Fruit fly (Drosophila melanogaster) whole organism, adult: ENCODE data around the gene CG7483.
A peak's percentile ranks its signal among the peaks of the same experiment; 100 is the strongest.

ENCODE experiments used
- CG33017 ChIP-seq: fragments of 200-800 bp; sonication (Bioruptor generic); optimal IDR thresholded peaks from 2 replicates; lab custom pipeline; 2018; ENCODE audit warnings: missing biosample characterization, mild to moderate bottlenecking, missing genetic modification characterization, moderate library complexity
- CG7101 ChIP-seq: fragments of 200-800 bp; sonication (Bioruptor generic); optimal IDR thresholded peaks from 2 replicates; lab custom pipeline; 2018; ENCODE audit warnings: missing biosample characterization, mild to moderate bottlenecking, missing genetic modification characterization, moderate library complexity
- Clk ChIP-seq: fragments of 200-800 bp; sonication (Bioruptor generic); optimal IDR thresholded peaks from 2 replicates; lab custom pipeline; 2017; ENCODE audit warnings: missing biosample characterization, missing genetic modification characterization
- bab1 ChIP-seq: fragments of 200-800 bp; sonication (Bioruptor generic); optimal IDR thresholded peaks from 3 replicates; lab custom pipeline; 2019; ENCODE audit warnings: missing biosample characterization, mild to moderate bottlenecking, missing genetic modification characterization, moderate library complexity
- cic ChIP-seq: fragments of 200-800 bp; sonication (Bioruptor generic); optimal IDR thresholded peaks from 2 replicates; lab custom pipeline; 2017; ENCODE audit warnings: missing biosample characterization, mild to moderate bottlenecking, missing genetic modification characterization, moderate library complexity
- kay ChIP-seq: fragments of 200-800 bp; sonication (Bioruptor generic); peaks from one replicate; lab custom pipeline; 2016; ENCODE audit warnings: missing biosample characterization, missing genetic modification characterization, borderline replicate concordance
- toe ChIP-seq: fragments of 200-800 bp; sonication (Bioruptor generic); optimal IDR thresholded peaks from 2 replicates; lab custom pipeline; 2016; ENCODE audit warnings: missing biosample characterization, missing genetic modification characterization

DNA sequence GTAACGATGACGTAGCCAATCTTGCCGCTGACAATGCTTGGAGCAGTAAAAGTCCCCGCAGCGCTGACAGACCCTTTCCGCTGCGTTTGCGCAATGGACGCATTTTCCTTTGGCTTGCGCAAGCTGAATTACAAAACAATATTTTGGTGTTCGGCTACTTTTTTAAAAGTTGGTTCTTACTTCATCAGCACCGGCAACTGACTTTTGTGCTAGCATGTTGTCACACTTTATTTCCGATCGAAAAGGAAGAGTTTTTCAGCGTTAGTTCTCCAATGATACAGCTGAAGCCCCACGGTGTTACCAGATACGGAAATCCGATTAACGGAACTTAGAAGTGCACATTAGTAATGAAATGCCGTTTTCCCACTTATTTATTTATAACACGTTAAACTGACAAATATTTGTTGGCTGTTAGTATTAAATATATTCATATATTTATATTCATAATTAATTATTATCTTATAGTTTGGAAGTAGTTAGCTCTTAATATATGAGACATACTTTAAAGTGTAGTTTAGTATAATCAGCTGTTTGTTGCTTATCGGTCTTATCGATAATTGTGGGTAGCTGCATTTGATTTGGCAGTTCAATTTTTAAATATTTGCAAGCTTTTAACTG is 49.4 kb downstream of the CG7483 start, which contains the start of the genes Veneno and CG7963:
- no peak for TF ChIP-seq CG7101 (tag; lab: Kevin White, UChicago)
- TF ChIP-seq Clk (GFP tag; lab: Kevin White, UChicago) = no peak
- TF ChIP-seq toe (GFP tag; lab: Kevin White, UChicago) = no peak
- peak; percentile 4 for TF ChIP-seq bab1 (GFP tag; lab: Kevin White, UChicago)
- TF ChIP-seq CG33017 (tag; lab: Kevin White, UChicago) = no peak
- no peak for TF ChIP-seq cic (GFP tag; lab: Kevin White, UChicago)
- no peak for TF ChIP-seq kay (GFP tag; lab: Kevin White, UChicago)
